Fruit fly (Drosophila melanogaster): ENCODE data around the gene HGTX.

Gene HGTX

DNA sequence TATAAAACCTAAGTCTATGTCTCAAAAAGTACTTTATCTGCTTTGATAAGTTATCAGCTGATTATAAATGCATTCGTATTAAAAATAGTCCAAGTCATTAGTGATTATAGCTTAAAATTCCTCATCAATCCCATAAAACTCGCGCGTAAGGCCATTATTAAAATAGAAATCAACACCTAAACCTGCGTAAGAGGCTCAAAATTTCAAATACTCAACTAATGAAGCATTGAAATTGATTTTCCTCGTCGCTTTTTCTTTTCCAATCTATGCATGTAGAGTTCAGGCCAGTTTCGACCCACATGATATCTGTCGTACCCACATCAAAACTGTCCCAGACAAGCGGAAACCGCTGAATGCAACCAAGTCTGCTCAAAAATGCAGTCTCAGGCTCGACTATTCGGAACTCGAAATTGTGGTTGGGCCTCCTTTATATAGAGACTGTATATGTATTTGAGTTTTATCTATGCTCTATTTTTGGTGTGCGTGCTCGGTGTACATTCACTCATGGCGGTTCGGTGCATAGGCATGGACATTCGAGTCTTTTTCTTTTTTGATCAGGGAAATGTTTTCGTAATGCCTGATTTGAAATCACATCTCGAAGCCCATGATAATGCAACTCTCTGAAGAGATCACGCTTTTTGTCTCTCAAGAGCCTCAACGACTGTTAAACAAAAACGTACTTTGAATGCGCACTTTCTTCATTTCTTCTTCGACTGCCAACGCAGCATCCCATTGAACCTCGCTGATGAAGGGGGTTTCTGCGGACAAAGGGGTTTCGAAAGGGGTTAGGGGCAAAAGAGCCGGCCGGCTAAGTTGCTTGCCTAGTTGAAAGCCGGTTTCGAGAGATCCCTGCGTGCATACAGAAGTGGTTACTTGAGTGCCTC lies 47.1 kb downstream of the HGTX start (continued):
- TF ChIP-seq ci (GFP tag; IDR thresholded peaks at IDR 0.05) = peak; percentile 36; the same call in 1 of the 3 replicates
- peak; percentile 93 for TF ChIP-seq Awh (GFP tag; IDR thresholded peaks at IDR 0.05)
- no peak for TF ChIP-seq nerfin-2 (GFP tag; IDR thresholded peaks at IDR 0.05; ENCODE audit: partially characterized antibody)
- no peak for TF ChIP-seq stc (GFP tag; IDR thresholded peaks at IDR 0.05)
- TF ChIP-seq ind (GFP tag; optimal IDR thresholded peaks at IDR 0.05) = no peak
- no peak for TF ChIP-seq CG8944 (GFP tag; optimal IDR thresholded peaks at IDR 0.05)
- no peak for TF ChIP-seq Oaz (GFP tag; IDR thresholded peaks at IDR 0.05)
- TF ChIP-seq Atf6 (GFP tag; IDR thresholded peaks at IDR 0.05) = no peak
- no peak for TF ChIP-seq tna (GFP tag; IDR thresholded peaks at IDR 0.05; ENCODE audit: partially characterized antibody)
- no peak for TF ChIP-seq CG6175 (GFP tag; IDR thresholded peaks at IDR 0.05)
- TF ChIP-seq abd-A (tag; optimal IDR thresholded peaks at IDR 0.05) = peak; percentile 23
- peak; percentile 26 for TF ChIP-seq CG12391 (tag; optimal IDR thresholded peaks at IDR 0.05)
- TF ChIP-seq CG9932 (GFP tag; IDR thresholded peaks at IDR 0.05) = no peak
- no peak for TF ChIP-seq CG15011 (GFP tag; optimal IDR thresholded peaks at IDR 0.05)
- no peak for TF ChIP-seq Usf (GFP tag; optimal IDR thresholded peaks at IDR 0.05)
- no peak for TF ChIP-seq CG6254 (GFP tag; optimal IDR thresholded peaks at IDR 0.05)
- TF ChIP-seq Adf1 (GFP tag; IDR thresholded peaks at IDR 0.05) = no peak
- peak; percentile 35 for TF ChIP-seq salm (tag; optimal IDR thresholded peaks at IDR 0.05)
- TF ChIP-seq sima (GFP tag; optimal IDR thresholded peaks at IDR 0.05) = no peak
- no peak for TF ChIP-seq CG31441 (GFP tag; IDR thresholded peaks at IDR 0.05)
- peak; percentile 72 for TF ChIP-seq gcm (GFP tag; optimal IDR thresholded peaks at IDR 0.05)
- no peak for TF ChIP-seq hbn (GFP tag; IDR thresholded peaks at IDR 0.05; ENCODE audit: partially characterized antibody)
- no peak for TF ChIP-seq CG7928 (GFP tag; optimal IDR thresholded peaks at IDR 0.05)
- TF ChIP-seq CG8281 (tag; optimal IDR thresholded peaks at IDR 0.05) = no peak
- no peak for TF ChIP-seq CG4360 (GFP tag; IDR thresholded peaks at IDR 0.05)
- 0 out of 3 replicates have a peak, but pooled peaks have one; percentile 35 for TF ChIP-seq CG17361 (GFP tag; IDR thresholded peaks at IDR 0.05)
- TF ChIP-seq CG34422 (GFP tag; IDR thresholded peaks at IDR 0.05) = peak; percentile 45; the same call in 1 of the 3 replicates
- no peak for TF ChIP-seq CG17612 (GFP tag; IDR thresholded peaks at IDR 0.05)
- TF ChIP-seq sens (GFP tag) = peak; percentile 68
- TF ChIP-seq ac (GFP tag; optimal IDR thresholded peaks at IDR 0.05) = no peak
- TF ChIP-seq caup (GFP tag; optimal IDR thresholded peaks at IDR 0.05; ENCODE audit: severe bottlenecking) = no peak
- no peak for TF ChIP-seq chinmo (GFP tag; IDR thresholded peaks at IDR 0.05; ENCODE audit: partially characterized antibody)
- TF ChIP-seq Gug (GFP tag; IDR thresholded peaks at IDR 0.05) = no peak
- no peak for TF ChIP-seq CG13287 (GFP tag; IDR thresholded peaks at IDR 0.05; ENCODE audit: partially characterized antibody)
- TF ChIP-seq CG15073 (GFP tag; optimal IDR thresholded peaks at IDR 0.05) = no peak
- TF ChIP-seq CG6683 (GFP tag; optimal IDR thresholded peaks at IDR 0.05) = no peak
- no peak for TF ChIP-seq CG34224 (GFP tag; IDR thresholded peaks at IDR 0.05; ENCODE audit: partially characterized antibody)
- no peak for TF ChIP-seq Myb (GFP tag; optimal IDR thresholded peaks at IDR 0.05)
- peak; percentile 93 for TF ChIP-seq Kr (GFP tag; optimal IDR thresholded peaks at IDR 0.05)
- 0 out of 2 replicates have a peak, but pooled peaks have one; percentile 37 for TF ChIP-seq sna (GFP tag; IDR thresholded peaks at IDR 0.05; ENCODE audit: partially characterized antibody)
- TF ChIP-seq mirr (GFP tag; optimal IDR thresholded peaks at IDR 0.05) = no peak
- no peak for TF ChIP-seq CG14050 (GFP tag; IDR thresholded peaks at IDR 0.05)
- peak; percentile 37 for TF ChIP-seq Sry-β (GFP tag; optimal IDR thresholded peaks at IDR 0.05)
- TF ChIP-seq z (GFP tag; IDR thresholded peaks at IDR 0.05) = peak; percentile 97
- TF ChIP-seq Atf3 (GFP tag; optimal IDR thresholded peaks at IDR 0.05) = no peak
- no peak for TF ChIP-seq CG11247 (GFP tag; IDR thresholded peaks at IDR 0.05)
- no peak for TF ChIP-seq esg (GFP tag; conservative IDR thresholded peaks at IDR 0.05)
- TF ChIP-seq klu (GFP tag; IDR thresholded peaks at IDR 0.05) = no peak
- no peak for TF ChIP-seq ase (GFP tag; IDR thresholded peaks at IDR 0.05)
